Fruit fly (Drosophila melanogaster) whole organism, embryonic: ENCODE results near the gene elB.

ENCODE experiments used
- Ada2b ChIP-seq: fragments of 200-800 bp; sonication (Bioruptor generic); IDR thresholded peaks from 2 replicates; pipeline ENCODE4 v1.3.6; 2022; ENCODE audit warnings: missing biosample characterization, missing genetic modification characterization
- Atf3 ChIP-seq: fragments of 200-800 bp; sonication (Bioruptor generic); optimal IDR thresholded peaks from 3 replicates; lab custom pipeline; 2016; ENCODE audit warnings: missing biosample characterization, missing genetic modification characterization
- C15 ChIP-seq: fragments of 200-800 bp; sonication (Bioruptor generic); IDR thresholded peaks from 3 replicates; pipeline ENCODE4 v1.3.6; 2022; ENCODE audit warnings: missing biosample characterization, missing genetic modification characterization
- CG10979 ChIP-seq: fragments of 200-800 bp; sonication (Bioruptor generic); optimal IDR thresholded peaks from 2 replicates; lab custom pipeline; 2018; ENCODE audit warnings: missing biosample characterization, mild to moderate bottlenecking, missing genetic modification characterization, moderate library complexity
- CG11504 ChIP-seq: fragments of 200-800 bp; sonication (Bioruptor generic); optimal IDR thresholded peaks from 3 replicates; lab custom pipeline; 2019; ENCODE audit warnings: missing biosample characterization, mild to moderate bottlenecking, missing genetic modification characterization, moderate library complexity
- CG12219 ChIP-seq: fragments of 200-800 bp; sonication (Bioruptor generic); optimal IDR thresholded peaks from 3 replicates; lab custom pipeline; 2018; ENCODE audit warnings: missing biosample characterization, mild to moderate bottlenecking, missing genetic modification characterization
- CG12659 ChIP-seq: fragments of 200-800 bp; sonication (Bioruptor generic); optimal IDR thresholded peaks from 3 replicates; lab custom pipeline; 2017; ENCODE audit warnings: mild to moderate bottlenecking, missing biosample characterization, missing genetic modification reagents, missing genetic modification characterization
- CG13894 ChIP-seq: fragments of 200-800 bp; sonication (Bioruptor generic); optimal IDR thresholded peaks from 3 replicates; lab custom pipeline; 2018; ENCODE audit warnings: missing biosample characterization, mild to moderate bottlenecking, missing genetic modification characterization, moderate library complexity
- CG14014 ChIP-seq: fragments of 200-800 bp; sonication (Bioruptor generic); IDR thresholded peaks from 2 replicates; pipeline ENCODE4 v1.3.6; 2022; ENCODE audit warnings: missing biosample characterization, missing genetic modification characterization
- CG15269 ChIP-seq: fragments of 200-800 bp; sonication (Bioruptor generic); optimal IDR thresholded peaks from 2 replicates; lab custom pipeline; 2018; ENCODE audit warnings: missing biosample characterization, mild to moderate bottlenecking, missing genetic modification characterization, moderate library complexity
- CG1602 ChIP-seq: fragments of 200-800 bp; sonication (Bioruptor generic); optimal IDR thresholded peaks from 3 replicates; lab custom pipeline; 2016; ENCODE audit warnings: missing biosample characterization, missing genetic modification characterization
- CG17359 ChIP-seq: fragments of 200-800 bp; sonication (Bioruptor generic); optimal IDR thresholded peaks from 3 replicates; lab custom pipeline; 2018; ENCODE audit warnings: missing biosample characterization, mild to moderate bottlenecking, missing genetic modification characterization, moderate library complexity
- CG1792 ChIP-seq: fragments of 200-800 bp; sonication (Bioruptor generic); optimal IDR thresholded peaks from 2 replicates; lab custom pipeline; 2016; ENCODE audit warnings: missing biosample characterization, missing genetic modification characterization
- CG30020 ChIP-seq: fragments of 200-800 bp; optimal IDR thresholded peaks from 2 replicates; lab custom pipeline; 2019; ENCODE audit warnings: missing biosample characterization, mild to moderate bottlenecking, missing genetic modification characterization, moderate library complexity
- CG32767 ChIP-seq: fragments of 200-800 bp; sonication (Bioruptor generic); IDR thresholded peaks from 2 replicates; pipeline ENCODE4 v1.3.6; 2022; ENCODE audit warnings: missing biosample characterization, missing genetic modification characterization
- CG34422 ChIP-seq: fragments of 200-800 bp; sonication (Bioruptor generic); IDR thresholded peaks from 3 replicates; pipeline ENCODE4 v1.3.6; 2022; ENCODE audit warnings: missing biosample characterization, missing genetic modification characterization
- CG3726 ChIP-seq: fragments of 200-800 bp; sonication (Bioruptor generic); IDR thresholded peaks from 3 replicates; pipeline ENCODE4, ENCODE4 v1.3.6; 2022; ENCODE audit warnings: missing biosample characterization, missing genetic modification characterization
- CG43689 ChIP-seq: fragments of 200-800 bp; sonication (Bioruptor generic); IDR thresholded peaks from 2 replicates; pipeline ENCODE4 v1.3.6; 2022; ENCODE audit warnings: missing biosample characterization, missing genetic modification characterization
- CG6689 ChIP-seq: fragments of 200-800 bp; sonication (Bioruptor generic); IDR thresholded peaks from 2 replicates; pipeline ENCODE4 v1.3.6; 2022; ENCODE audit warnings: missing biosample characterization, missing genetic modification characterization
- CG8290 ChIP-seq, 3 experiments: fragments of 200-800 bp; sonication (Bioruptor generic); optimal IDR thresholded peaks; 2 replicates each; lab custom pipeline; 2016 to 2019; ENCODE audit warnings: missing biosample characterization in 3 of 3, missing genetic modification characterization in 3 of 3, mild to moderate bottlenecking in 2 of 3, moderate library complexity in 1 of 3
- CG8359 ChIP-seq: fragments of 200-800 bp; sonication (Bioruptor generic); optimal IDR thresholded peaks from 2 replicates; lab custom pipeline; 2017; ENCODE audit warnings: missing biosample characterization, mild to moderate bottlenecking, missing genetic modification characterization, borderline replicate concordance
- CG9609 ChIP-seq: fragments of 200-800 bp; sonication (Bioruptor generic); optimal IDR thresholded peaks from 3 replicates; lab custom pipeline; 2016; ENCODE audit warnings: missing biosample characterization, missing genetic modification characterization
- CG9876 ChIP-seq: fragments of 200-800 bp; sonication (Bioruptor generic); optimal IDR thresholded peaks from 2 replicates; lab custom pipeline; 2016; ENCODE audit warnings: missing biosample characterization, missing genetic modification characterization
- Camta ChIP-seq: fragments of 200-800 bp; sonication (Bioruptor generic); optimal IDR thresholded peaks from 2 replicates; lab custom pipeline; 2016; ENCODE audit warnings: missing biosample characterization, missing genetic modification characterization
- D19A ChIP-seq: fragments of 200-800 bp; optimal IDR thresholded peaks from 3 replicates; lab custom pipeline; 2019; ENCODE audit warnings: missing biosample characterization, mild to moderate bottlenecking, missing genetic modification characterization, moderate library complexity
- Deaf1 ChIP-seq: fragments of 200-800 bp; optimal IDR thresholded peaks from 3 replicates; lab custom pipeline; 2019; ENCODE audit warnings: missing biosample characterization, mild to moderate bottlenecking, missing genetic modification characterization, moderate library complexity
- Ets97D ChIP-seq: fragments of 200-800 bp; sonication (Bioruptor generic); optimal IDR thresholded peaks from 3 replicates; lab custom pipeline; 2016; ENCODE audit warnings: missing biosample characterization, missing genetic modification characterization
- Hmr ChIP-seq: fragments of 200-800 bp; sonication (Bioruptor generic); optimal IDR thresholded peaks from 3 replicates; lab custom pipeline; 2017; ENCODE audit warnings: mild to moderate bottlenecking, missing biosample characterization, missing genetic modification reagents, missing genetic modification characterization
- Meics ChIP-seq: fragments of 200-800 bp; sonication (Bioruptor generic); optimal IDR thresholded peaks from 2 replicates; lab custom pipeline; 2017; ENCODE audit warnings: missing biosample characterization, mild to moderate bottlenecking, missing genetic modification characterization
- Nf-YC ChIP-seq: fragments of 200-800 bp; optimal IDR thresholded peaks from 3 replicates; lab custom pipeline; 2019; ENCODE audit warnings: missing biosample characterization, mild to moderate bottlenecking, missing genetic modification characterization, moderate library complexity
- Rfx ChIP-seq: fragments of 200-800 bp; sonication (Bioruptor generic); IDR thresholded peaks from 2 replicates; pipeline ENCODE4 v1.3.6; 2022; ENCODE audit warnings: missing biosample characterization, missing genetic modification characterization
- Sox100B ChIP-seq: fragments of 200-800 bp; sonication (Bioruptor generic); optimal IDR thresholded peaks from 3 replicates; lab custom pipeline; 2018; ENCODE audit warnings: missing biosample characterization, mild to moderate bottlenecking, missing genetic modification characterization
- az2 ChIP-seq: fragments of 200-800 bp; sonication (Bioruptor generic); optimal IDR thresholded peaks from 3 replicates; lab custom pipeline; 2016; ENCODE audit warnings: missing biosample characterization, missing genetic modification characterization
- bsh ChIP-seq, 2 experiments: fragments of 200-800 bp; sonication (Bioruptor generic); optimal IDR thresholded peaks; 2 replicates each; lab custom pipeline; 2017 to 2018; ENCODE audit warnings: mild to moderate bottlenecking in 2 of 2, missing biosample characterization in 2 of 2, missing genetic modification characterization in 2 of 2, moderate library complexity in 1 of 2
- dan ChIP-seq: fragments of 200-800 bp; sonication (Bioruptor generic); IDR thresholded peaks from 2 replicates; pipeline ENCODE4 v1.3.6; 2022; ENCODE audit warnings: missing biosample characterization, missing genetic modification characterization
- dpn ChIP-seq, 2 experiments: fragments of 200-800 bp; sonication (Bioruptor generic); optimal IDR thresholded peaks; 3 replicates each; lab custom pipeline; 2016; ENCODE audit warnings: missing biosample characterization in 2 of 2, missing genetic modification characterization in 2 of 2
- esg ChIP-seq: fragments of 200-800 bp; sonication (Bioruptor generic); conservative IDR thresholded peaks from 2 replicates; pipeline ENCODE4 v1.3.6; 2022; ENCODE audit warnings: missing biosample characterization, missing genetic modification characterization
- eve ChIP-seq, 2 experiments: fragments of >200 bp; optimal IDR thresholded peaks; 2 replicates each; lab custom pipeline; 2017; ENCODE audit warnings: missing biosample characterization in 2 of 2, missing genetic modification characterization in 2 of 2
- gfzf ChIP-seq: fragments of 200-800 bp; sonication (Bioruptor generic); optimal IDR thresholded peaks from 2 replicates; lab custom pipeline; 2016; ENCODE audit warnings: missing biosample characterization, mild to moderate bottlenecking, missing genetic modification characterization, moderate library complexity
- inv ChIP-seq: fragments of 200-800 bp; sonication (Bioruptor generic); IDR thresholded peaks from 2 replicates; pipeline ENCODE4 v1.3.6; 2022; ENCODE audit warnings: missing biosample characterization, missing genetic modification characterization; ENCODE audit not compliant: partially characterized antibody
- nau ChIP-seq: fragments of 200-800 bp; sonication (Bioruptor generic); optimal IDR thresholded peaks from 3 replicates; lab custom pipeline; 2017; ENCODE audit warnings: missing biosample characterization, mild to moderate bottlenecking, missing genetic modification characterization, missing genetic modification reagents
- otp ChIP-seq: fragments of 200-800 bp; sonication (Bioruptor generic); IDR thresholded peaks from 3 replicates; pipeline ENCODE4, ENCODE4 v1.3.6; 2022; ENCODE audit warnings: missing biosample characterization, missing genetic modification characterization
- scrt ChIP-seq: fragments of 200-800 bp; sonication (Bioruptor generic); optimal IDR thresholded peaks from 2 replicates; lab custom pipeline; 2018; ENCODE audit warnings: missing biosample characterization, mild to moderate bottlenecking, missing genetic modification characterization, moderate library complexity
- seq ChIP-seq: fragments of 200-800 bp; sonication (Bioruptor generic); IDR thresholded peaks from 2 replicates; pipeline ENCODE4 v1.3.6; 2022; ENCODE audit warnings: missing biosample characterization, missing genetic modification characterization
- sqz ChIP-seq: fragments of 200-800 bp; sonication (Bioruptor generic); optimal IDR thresholded peaks from 3 replicates; lab custom pipeline; 2018; ENCODE audit warnings: missing biosample characterization, mild to moderate bottlenecking, missing genetic modification characterization
- ssp ChIP-seq: fragments of 200-800 bp; sonication (Bioruptor generic); IDR thresholded peaks from 2 replicates; pipeline ENCODE4 v1.3.6; 2022; ENCODE audit warnings: missing biosample characterization, missing genetic modification characterization
- vvl ChIP-seq: fragments of 200-800 bp; sonication (Bioruptor generic); IDR thresholded peaks from 2 replicates; pipeline ENCODE4 v1.3.6; 2022; ENCODE audit warnings: missing biosample characterization, missing genetic modification characterization
- zen2 ChIP-seq: fragments of 200-800 bp; sonication (Bioruptor generic); IDR thresholded peaks from 3 replicates; pipeline ENCODE4 v1.3.6; 2022; ENCODE audit warnings: missing biosample characterization, missing genetic modification characterization; ENCODE audit not compliant: partially characterized antibody

Gene elB

dm6 chr2L:14458187-14458899, 49.0 kb upstream of the elB start (continued):
- TF ChIP-seq az2 (GFP tag; lab: Kevin White, UChicago) (peak; percentile 70), Atf3 (GFP tag; lab: Kevin White, UChicago) (peak; percentile 35), CG32767 (GFP tag; lab: Robert Waterston, UW) (peak; percentile 72), nau (GFP tag; lab: Kevin White, UChicago) (peak; percentile 17), Hmr (peak; percentile 60), CG8290 (GFP tag; optimal IDR thresholded peaks at IDR 0.05; lab: Kevin White, UChicago) (no peak), CG8290 (tag; optimal IDR thresholded peaks at IDR 0.05; lab: Kevin White, UChicago) (peak in 1 of 2 experiments; percentile 5), Sox100B (GFP tag; lab: Kevin White, UChicago) (peak; percentile 18), CG14014 (GFP tag; lab: Robert Waterston, UW) (peak; percentile 66), CG17359 (peak; percentile 32), CG1602 (no peak), D19A (tag; lab: Kevin White, UChicago) (peak; percentile 12), CG30020 (tag; lab: Kevin White, UChicago) (peak; percentile 4), seq (GFP tag; lab: Robert Waterston, UW) (peak; percentile 57), Deaf1 (peak; percentile 22), inv (GFP tag; lab: Robert Waterston, UW) (no peak), CG3726 (GFP tag; lab: Robert Waterston, UW) (no peak), CG10979 (tag; lab: Kevin White, UChicago) (no peak), scrt (GFP tag; lab: Kevin White, UChicago) (no peak), CG12219 (GFP tag; lab: Kevin White, UChicago) (peak; percentile 71), sqz (peak; percentile 4), ssp (GFP tag; lab: Robert Waterston, UW) (peak; percentile 71), CG9609 (GFP tag; lab: Kevin White, UChicago) (peak; percentile 35), eve (GFP tag; optimal IDR thresholded peaks at IDR 0.05; lab: Kevin White, UChicago) (peak in 1 of 2 experiments; percentile 94), C15 (GFP tag; lab: Robert Waterston, UW) (no peak), CG34422 (no peak), CG13894 (tag; lab: Kevin White, UChicago) (no peak), CG1792 (peak; percentile 45), bsh (GFP tag; optimal IDR thresholded peaks at IDR 0.05; lab: Kevin White, UChicago) (peak in 1 of 2 experiments; percentile 80)

- TF ChIP-seq eve (GFP tag; optimal IDR thresholded peaks at IDR 0.05; lab: Kevin White, UChicago) (peak in 1 of 2 experiments; percentile 19), CG12659 (GFP tag; lab: Kevin White, UChicago) (no peak), Ada2b (peak; percentile 57), Nf-YC (tag; lab: Kevin White, UChicago) (no peak), CG17359 (peak; percentile 33), CG43689 (0 out of 2 replicates have a peak, but pooled peaks have one; percentile 11), esg (GFP tag; lab: Robert Waterston, UW) (0 out of 2 replicates have a peak, but pooled peaks have one; percentile 22), seq (GFP tag; lab: Robert Waterston, UW) (peak; percentile 49; the same call in 1 of the 2 replicates), CG6689 (GFP tag; lab: Robert Waterston, UW) (peak; percentile 36; the same call in 1 of the 2 replicates), vvl (GFP tag; lab: Robert Waterston, UW) (peak; percentile 44; the same call in 1 of the 2 replicates), otp (0 out of 3 replicates have a peak, but pooled peaks have one; percentile 53), Ets97D (GFP tag; lab: Kevin White, UChicago) (no peak), dpn (GFP tag; optimal IDR thresholded peaks at IDR 0.05; lab: Kevin White, UChicago) (peak in 1 of 2 experiments; percentile 28), CG11504 (tag; lab: Kevin White, UChicago) (peak; percentile 68), CG8359 (peak; percentile 3), CG9876 (no peak), Camta (peak; percentile 20), Rfx (peak; percentile 58), Meics (GFP tag; lab: Kevin White, UChicago) (peak; percentile 21), CG15269 (tag; lab: Kevin White, UChicago) (peak; percentile 56), zen2 (GFP tag; lab: Robert Waterston, UW) (no peak), dan (no peak), gfzf (no peak)
Measured at dm6 chr2L:14457414-14457813, 48.1 kb upstream of the elB start.
